Fruit fly (Drosophila melanogaster) whole organism, pupa: Measurements from ENCODE around the gene SIFaR.

Experiments
- CG14655 ChIP-seq: fragments of 200-800 bp; sonication (Bioruptor generic); optimal IDR thresholded peaks from 3 replicates; lab custom pipeline; 2017; ENCODE audit warnings: mild to moderate bottlenecking, missing biosample characterization, missing genetic modification reagents, missing genetic modification characterization
- CG8301 ChIP-seq: fragments of 200-800 bp; sonication (Bioruptor generic); optimal IDR thresholded peaks from 2 replicates; lab custom pipeline; 2018; ENCODE audit warnings: missing biosample characterization, mild to moderate bottlenecking, missing genetic modification characterization
- EcR ChIP-seq: fragments of 200-800 bp; sonication (Bioruptor generic); optimal IDR thresholded peaks from 3 replicates; lab custom pipeline; 2019; ENCODE audit warnings: missing biosample characterization, missing genetic modification characterization, mild to moderate bottlenecking, moderate library complexity, missing genetic modification reagents
- Pif1A ChIP-seq: fragments of 200-800 bp; sonication (Bioruptor generic); optimal IDR thresholded peaks from 3 replicates; lab custom pipeline; 2016; ENCODE audit warnings: missing biosample characterization, missing genetic modification characterization

dm6 chr3R:21296728-21297386 lies 3.1 kb upstream of the SIFaR start:
- no peak for TF ChIP-seq CG8301 (tag; lab: Kevin White, UChicago)
- TF ChIP-seq Pif1A (GFP tag; lab: Kevin White, UChicago): no peak
- no peak for TF ChIP-seq EcR (GFP tag; lab: Kevin White, UChicago)
- TF ChIP-seq CG14655 (GFP tag; lab: Kevin White, UChicago): no peak
